Fruit fly (Drosophila melanogaster) whole organism, embryonic: ENCODE data around the gene Ist1.

Experiments used
- Aef1 ChIP-seq: fragments of 200-800 bp; sonication (Bioruptor generic); IDR thresholded peaks from 3 replicates; pipeline ENCODE4 v1.3.6; 2022; ENCODE audit warnings: missing biosample characterization, missing genetic modification characterization
- Awh ChIP-seq: fragments of 200-800 bp; sonication (Bioruptor generic); IDR thresholded peaks from 2 replicates; pipeline ENCODE4, ENCODE4 v1.3.6; 2022; ENCODE audit warnings: missing biosample characterization, missing genetic modification characterization
- Blimp-1 ChIP-seq: fragments of 200-800 bp; sonication (Bioruptor generic); optimal IDR thresholded peaks from 3 replicates; lab custom pipeline; 2018; ENCODE audit warnings: missing biosample characterization, missing genetic modification characterization, mild to moderate bottlenecking, moderate library complexity, missing genetic modification reagents
- C15 ChIP-seq: fragments of 200-800 bp; sonication (Bioruptor generic); IDR thresholded peaks from 3 replicates; pipeline ENCODE4 v1.3.6; 2022; ENCODE audit warnings: missing biosample characterization, missing genetic modification characterization
- CG12104 ChIP-seq: fragments of 200-800 bp; sonication (Bioruptor generic); optimal IDR thresholded peaks from 3 replicates; lab custom pipeline; 2016; ENCODE audit warnings: missing biosample characterization, missing genetic modification characterization
- CG12219 ChIP-seq: fragments of 200-800 bp; sonication (Bioruptor generic); optimal IDR thresholded peaks from 3 replicates; lab custom pipeline; 2018; ENCODE audit warnings: missing biosample characterization, mild to moderate bottlenecking, missing genetic modification characterization
- CG12391 ChIP-seq: fragments of 200-800 bp; sonication (Bioruptor generic); optimal IDR thresholded peaks from 3 replicates; lab custom pipeline; 2018; ENCODE audit warnings: missing biosample characterization, mild to moderate bottlenecking, missing genetic modification characterization, moderate library complexity
- CG12659 ChIP-seq: fragments of 200-800 bp; sonication (Bioruptor generic); optimal IDR thresholded peaks from 3 replicates; lab custom pipeline; 2017; ENCODE audit warnings: mild to moderate bottlenecking, missing biosample characterization, missing genetic modification reagents, missing genetic modification characterization
- CG14860 ChIP-seq: fragments of 200-800 bp; sonication (Bioruptor generic); IDR thresholded peaks from 3 replicates; pipeline ENCODE4 v1.3.6; 2022; ENCODE audit warnings: missing biosample characterization, missing genetic modification characterization; ENCODE audit not compliant: partially characterized antibody
- CG15011 ChIP-seq: fragments of 200-800 bp; sonication (Bioruptor generic); optimal IDR thresholded peaks from 3 replicates; lab custom pipeline; 2018; ENCODE audit warnings: missing biosample characterization, mild to moderate bottlenecking, missing genetic modification characterization
- CG15514 ChIP-seq: fragments of 200-800 bp; sonication (Bioruptor generic); optimal IDR thresholded peaks from 3 replicates; lab custom pipeline; 2017; ENCODE audit warnings: missing biosample characterization, missing genetic modification characterization, mild to moderate bottlenecking, moderate library complexity, missing genetic modification reagents
- CG15696 ChIP-seq: fragments of 200-800 bp; sonication (Bioruptor generic); optimal IDR thresholded peaks from 2 replicates; lab custom pipeline; 2019; ENCODE audit warnings: missing biosample characterization, mild to moderate bottlenecking, missing genetic modification characterization, moderate library complexity
- CG17568 ChIP-seq: fragments of 200-800 bp; sonication (Bioruptor generic); optimal IDR thresholded peaks from 2 replicates; lab custom pipeline; 2018; ENCODE audit warnings: missing biosample characterization, mild to moderate bottlenecking, missing genetic modification characterization, moderate library complexity
- CG18476 ChIP-seq: fragments of 200-800 bp; sonication (Bioruptor generic); optimal IDR thresholded peaks from 2 replicates; lab custom pipeline; 2016; ENCODE audit warnings: missing biosample characterization, mild to moderate bottlenecking, missing genetic modification characterization
- CG18599 ChIP-seq: fragments of 200-800 bp; sonication (Bioruptor generic); optimal IDR thresholded peaks from 3 replicates; lab custom pipeline; 2017; ENCODE audit warnings: missing biosample characterization, missing genetic modification characterization, mild to moderate bottlenecking, moderate library complexity, missing genetic modification reagents
- CG2120 ChIP-seq: fragments of 200-800 bp; sonication (Bioruptor generic); optimal IDR thresholded peaks from 3 replicates; lab custom pipeline; 2016; ENCODE audit warnings: missing biosample characterization, missing genetic modification characterization
- CG3065 ChIP-seq: fragments of 200-800 bp; sonication (Bioruptor generic); optimal IDR thresholded peaks from 2 replicates; lab custom pipeline; 2016; ENCODE audit warnings: missing biosample characterization, missing genetic modification characterization
- CG32532 ChIP-seq: fragments of 200-800 bp; sonication (Bioruptor generic); IDR thresholded peaks from 2 replicates; pipeline ENCODE4 v1.3.6; 2022; ENCODE audit warnings: missing biosample characterization, missing genetic modification characterization
- CG4617 ChIP-seq: fragments of 200-800 bp; sonication (Bioruptor generic); optimal IDR thresholded peaks from 3 replicates; lab custom pipeline; 2016; ENCODE audit warnings: missing biosample characterization, missing genetic modification characterization, borderline replicate concordance
- CG6854 ChIP-seq: fragments of 200-800 bp; sonication (Bioruptor generic); optimal IDR thresholded peaks from 3 replicates; lab custom pipeline; 2017; ENCODE audit warnings: missing biosample characterization, mild to moderate bottlenecking, missing genetic modification characterization
- CG7839 ChIP-seq: fragments of 200-800 bp; sonication (Bioruptor generic); optimal IDR thresholded peaks from 3 replicates; lab custom pipeline; 2018; ENCODE audit warnings: missing biosample characterization, mild to moderate bottlenecking, missing genetic modification characterization, moderate library complexity
- Dek ChIP-seq: fragments of 200-800 bp; sonication (Bioruptor generic); optimal IDR thresholded peaks from 3 replicates; lab custom pipeline; 2019; ENCODE audit warnings: missing biosample characterization, mild to moderate bottlenecking, missing genetic modification characterization, moderate library complexity
- Fer1 ChIP-seq: fragments of 200-800 bp; sonication (Bioruptor generic); optimal IDR thresholded peaks from 2 replicates; lab custom pipeline; 2017; ENCODE audit warnings: missing biosample characterization, mild to moderate bottlenecking, missing genetic modification characterization
- Hey ChIP-seq: fragments of 200-800 bp; sonication (Bioruptor generic); optimal IDR thresholded peaks from 3 replicates; lab custom pipeline; 2018; ENCODE audit warnings: missing biosample characterization, mild to moderate bottlenecking, missing genetic modification characterization
- Jarid2 ChIP-seq: fragments of 200-800 bp; sonication (Bioruptor generic); optimal IDR thresholded peaks from 3 replicates; lab custom pipeline; 2017; ENCODE audit warnings: mild to moderate bottlenecking, missing biosample characterization, missing genetic modification reagents, missing genetic modification characterization
- Mes4 ChIP-seq: fragments of 200-800 bp; sonication (Bioruptor generic); optimal IDR thresholded peaks from 2 replicates; lab custom pipeline; 2016; ENCODE audit warnings: missing biosample characterization, missing genetic modification characterization
- NFAT ChIP-seq: fragments of 200-800 bp; sonication (Bioruptor generic); IDR thresholded peaks from 2 replicates; pipeline ENCODE4 v1.3.6; 2022; ENCODE audit warnings: missing biosample characterization, missing genetic modification characterization
- Ptx1 ChIP-seq: fragments of 200-800 bp; sonication (Bioruptor generic); IDR thresholded peaks from 2 replicates; pipeline ENCODE4 v1.3.6; 2022; ENCODE audit warnings: missing biosample characterization, missing genetic modification characterization
- Sox102F ChIP-seq: fragments of 200-800 bp; sonication (Bioruptor generic); optimal IDR thresholded peaks from 2 replicates; lab custom pipeline; 2018; ENCODE audit warnings: missing biosample characterization, mild to moderate bottlenecking, missing genetic modification characterization, moderate library complexity
- btn ChIP-seq: fragments of 200-800 bp; sonication (Bioruptor generic); optimal IDR thresholded peaks from 2 replicates; lab custom pipeline; 2016; ENCODE audit warnings: missing biosample characterization, missing genetic modification characterization
- cas ChIP-seq: fragments of 200-800 bp; sonication (Bioruptor generic); IDR thresholded peaks from 2 replicates; pipeline ENCODE4 v1.3.6; 2022; ENCODE audit warnings: missing biosample characterization, missing genetic modification characterization
- chif ChIP-seq, 2 experiments: fragments of 200-800 bp; sonication (Bioruptor generic); optimal IDR thresholded peaks; 3 replicates each; lab custom pipeline; 2016; ENCODE audit warnings: missing biosample characterization in 2 of 2, missing genetic modification characterization in 2 of 2
- dysf ChIP-seq: fragments of 200-800 bp; sonication (Bioruptor generic); IDR thresholded peaks from 3 replicates; pipeline ENCODE4 v1.3.6; 2022; ENCODE audit warnings: missing biosample characterization, missing genetic modification characterization
- grau ChIP-seq: fragments of 200-800 bp; optimal IDR thresholded peaks from 3 replicates; lab custom pipeline; 2019; ENCODE audit warnings: missing biosample characterization, mild to moderate bottlenecking, missing genetic modification characterization, moderate library complexity
- lola ChIP-seq, 3 experiments: fragments of >200 bp in 2 of 3; fragments of 200-800 bp in 1 of 3; sonication (Bioruptor generic) in 1 of 3; optimal IDR thresholded peaks; 2 replicates each; lab custom pipeline; 2017 to 2019; ENCODE audit warnings: missing biosample characterization in 3 of 3, missing genetic modification characterization in 3 of 3, mild to moderate bottlenecking in 1 of 3, moderate library complexity in 1 of 3
- maf-S ChIP-seq: fragments of 200-800 bp; sonication (Bioruptor generic); optimal IDR thresholded peaks from 2 replicates; lab custom pipeline; 2016; ENCODE audit warnings: missing biosample characterization, missing genetic modification characterization
- org-1 ChIP-seq: fragments of 200-800 bp; sonication (Bioruptor generic); optimal IDR thresholded peaks from 2 replicates; lab custom pipeline; 2017; ENCODE audit warnings: missing biosample characterization, missing genetic modification characterization
- otp ChIP-seq: fragments of 200-800 bp; sonication (Bioruptor generic); IDR thresholded peaks from 3 replicates; pipeline ENCODE4, ENCODE4 v1.3.6; 2022; ENCODE audit warnings: missing biosample characterization, missing genetic modification characterization
- pan ChIP-seq, 4 experiments: fragments of >200 bp in 3 of 4; fragments of 200-800 bp in 1 of 4; sonication (Bioruptor generic) in 1 of 4; optimal IDR thresholded peaks in 3 of 4; IDR thresholded peaks in 1 of 4; 2 replicates each; pipeline versions ENCODE4 v1.3.6 to Lab custom; 2017 to 2022; ENCODE audit warnings: missing biosample characterization in 2 of 4, missing genetic modification characterization in 2 of 4, mixed read lengths in 1 of 4
- pho ChIP-seq: fragments of 200-800 bp; sonication (Bioruptor generic); optimal IDR thresholded peaks from 2 replicates; lab custom pipeline; 2016; ENCODE audit warnings: missing biosample characterization, missing genetic modification characterization
- pum ChIP-seq: fragments of 200-800 bp; sonication (Bioruptor generic); optimal IDR thresholded peaks from 2 replicates; lab custom pipeline; 2016; ENCODE audit warnings: missing biosample characterization, missing genetic modification characterization
- run ChIP-seq: fragments of 200-800 bp; sonication (Bioruptor generic); optimal IDR thresholded peaks from 3 replicates; lab custom pipeline; 2018; ENCODE audit warnings: missing biosample characterization, mild to moderate bottlenecking, missing genetic modification characterization
- slbo ChIP-seq: fragments of 200-800 bp; sonication (Bioruptor generic); IDR thresholded peaks from 2 replicates; pipeline ENCODE4 v1.3.6; 2022; ENCODE audit warnings: missing biosample characterization, missing genetic modification characterization
- sr ChIP-seq: fragments of 200-800 bp; sonication (Bioruptor generic); IDR thresholded peaks from 3 replicates; pipeline ENCODE4 v1.3.6; 2022; ENCODE audit warnings: missing biosample characterization, missing genetic modification characterization
- stwl ChIP-seq: fragments of 200-800 bp; sonication (Bioruptor generic); optimal IDR thresholded peaks from 3 replicates; lab custom pipeline; 2018; ENCODE audit warnings: missing biosample characterization, mild to moderate bottlenecking, missing genetic modification characterization, moderate library complexity
- toy ChIP-seq: fragments of 200-800 bp; sonication (Bioruptor generic); IDR thresholded peaks from 2 replicates; pipeline ENCODE4 v1.3.6; 2022; ENCODE audit warnings: missing biosample characterization, missing genetic modification characterization
- ttk ChIP-seq: fragments of 200-800 bp; sonication (Bioruptor generic); IDR thresholded peaks from 2 replicates; pipeline ENCODE4 v2.1.2; 2022; ENCODE audit warnings: missing biosample characterization, missing genetic modification characterization
- usp ChIP-seq: fragments of >200 bp; optimal IDR thresholded peaks from 2 replicates; lab custom pipeline; 2017; ENCODE audit warnings: missing biosample characterization, missing genetic modification characterization

Gene Ist1

dm6 chr3L:6706723-6707591 lies 49.3 kb downstream of the Ist1 start (continued):
- TF ChIP-seq CG18599 (GFP tag; lab: Kevin White, UChicago) (no peak), CG3065 (GFP tag; lab: Kevin White, UChicago) (no peak), CG12219 (GFP tag; lab: Kevin White, UChicago) (no peak), Aef1 (no peak), CG2120 (peak; percentile 42), CG17568 (GFP tag; lab: Kevin White, UChicago) (no peak), CG15696 (tag; lab: Kevin White, UChicago) (no peak), CG7839 (tag; lab: Kevin White, UChicago) (peak; percentile 32), Hey (tag; lab: Kevin White, UChicago) (no peak), NFAT (GFP tag; lab: Robert Waterston, UW) (no peak), pho (peak; percentile 8), CG12391 (tag; lab: Kevin White, UChicago) (no peak), sr (GFP tag; lab: Robert Waterston, UW) (peak; percentile 99), lola (GFP tag; optimal IDR thresholded peaks at IDR 0.05; lab: Kevin White, UChicago) (no peak), Awh (GFP tag; lab: Robert Waterston, UW) (no peak), Sox102F (peak; percentile 53), chif (GFP tag; optimal IDR thresholded peaks at IDR 0.05; lab: Kevin White, UChicago) (no peak), run (tag; lab: Kevin White, UChicago) (no peak), Blimp-1 (GFP tag; lab: Kevin White, UChicago) (no peak), dysf (peak; percentile 55; the same call in 1 of the 3 replicates), toy (GFP tag; lab: Robert Waterston, UW) (no peak), org-1 (no peak), maf-S (no peak), pan (optimal IDR thresholded peaks at IDR 0.05; lab: Kevin White, UChicago) (no peak), pan (GFP tag; optimal IDR thresholded peaks at IDR 0.05 in 1 of 2, IDR thresholded peaks at IDR 0.05 in 1 of 2) (no peak), CG18476 (GFP tag; lab: Kevin White, UChicago) (no peak), stwl (tag; lab: Kevin White, UChicago) (no peak), Dek (tag; lab: Kevin White, UChicago) (no peak), CG15514 (GFP tag; lab: Kevin White, UChicago) (no peak), CG32532 (GFP tag; lab: Robert Waterston, UW) (0 out of 2 replicates have a peak, but pooled peaks have one; percentile 12), CG14860 (GFP tag; lab: Robert Waterston, UW) (no peak), CG6854 (no peak), Ptx1 (GFP tag; lab: Robert Waterston, UW) (peak; percentile 26; the same call in 1 of the 2 replicates), cas (GFP tag; lab: Robert Waterston, UW) (no peak), Jarid2 (GFP tag; lab: Kevin White, UChicago) (no peak), CG15011 (GFP tag; lab: Kevin White, UChicago) (no peak), otp (GFP tag; lab: Robert Waterston, UW) (no peak), Mes4 (GFP tag; lab: Kevin White, UChicago) (no peak), slbo (no peak), C15 (GFP tag; lab: Robert Waterston, UW) (no peak), CG12104 (GFP tag; lab: Kevin White, UChicago) (no peak), CG4617 (no peak), grau (tag; lab: Kevin White, UChicago) (peak; percentile 34), usp (GFP tag; lab: Kevin White, UChicago) (no peak), ttk (GFP tag; lab: Robert Waterston, UW) (no peak), CG12659 (GFP tag; lab: Kevin White, UChicago) (no peak), pum (no peak), btn (GFP tag; lab: Kevin White, UChicago) (no peak), Fer1 (GFP tag; lab: Kevin White, UChicago) (no peak)
